Worm (Caenorhabditis elegans): ENCODE measurements around the gene Y54G11A.19.

DNA sequence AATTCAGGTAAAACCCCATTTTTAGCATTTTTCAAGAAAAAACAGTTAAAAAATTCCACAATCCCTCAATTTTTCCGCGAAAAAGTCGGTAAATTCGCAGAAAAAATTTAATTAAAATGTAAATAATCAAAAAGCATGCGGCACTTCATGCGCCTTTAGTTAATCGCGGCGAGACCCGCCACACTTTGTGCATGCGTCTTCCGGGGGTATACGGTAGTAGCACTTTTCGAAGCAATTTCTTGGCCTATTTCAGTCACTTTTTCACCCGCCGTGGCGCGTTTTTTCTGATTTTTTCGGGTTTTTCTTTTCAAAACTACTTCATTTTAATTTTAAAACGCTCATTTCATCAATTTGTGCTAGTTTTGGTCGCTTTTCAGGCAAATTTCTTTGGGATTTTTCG, 9.5 kb downstream of the Y54G11A.19 start:
- TF ChIP-seq tab-1 (GFP tag; IDR thresholded peaks at IDR 0.05) (no peak), cog-1 (tag; optimal IDR thresholded peaks at IDR 0.05) (no peak)
